Worm (Caenorhabditis elegans) whole organism, L1 larva: ENCODE measurements around the gene evl-14.

Experiments
- C04F5.9 ChIP-seq: sonication (generic microtip); optimal IDR thresholded peaks from 2 replicates; lab custom pipeline; 2016; ENCODE audit warnings: missing genetic modification characterization, missing compliant biosample characterization
- Y116A8C.19 ChIP-seq: sonication (generic microtip); optimal IDR thresholded peaks from 2 replicates; lab custom pipeline; 2016; ENCODE audit warnings: missing compliant biosample characterization, missing genetic modification characterization, borderline replicate concordance
- aha-1 ChIP-seq: fragments of 150-350 bp; optimal IDR thresholded peaks from 2 replicates; lab custom pipeline; 2014; ENCODE audit warnings: missing biosample characterization, missing genetic modification characterization
- blmp-1 ChIP-seq: fragments of 150-350 bp; optimal IDR thresholded peaks from 2 replicates; lab custom pipeline; 2014; ENCODE audit warnings: missing biosample characterization, missing genetic modification characterization
- ceh-88 ChIP-seq: fragments of 200-800 bp; sonication (Bioruptor generic); IDR thresholded peaks from 2 replicates; pipeline ENCODE4 v1.3.6; 2022; ENCODE audit warnings: missing genetic modification characterization, missing compliant biosample characterization
- dpl-1 ChIP-seq, 3 experiments: fragments of 150-350 bp in 2 of 3; sonication (generic microtip) in 1 of 3; optimal IDR thresholded peaks; 2 replicates each; lab custom pipeline; 2014 to 2017; ENCODE audit warnings: missing biosample characterization in 3 of 3, missing genetic modification characterization in 3 of 3, missing genetic modification reagents in 3 of 3
- dsc-1 ChIP-seq: sonication (generic microtip); optimal IDR thresholded peaks from 2 replicates; lab custom pipeline; 2016; ENCODE audit warnings: mild to moderate bottlenecking, missing genetic modification characterization, missing compliant biosample characterization
- efl-3 ChIP-seq: fragments of 200-800 bp; sonication (Bioruptor generic); optimal IDR thresholded peaks from 2 replicates; lab custom pipeline; 2018; ENCODE audit warnings: mild to moderate bottlenecking, missing genetic modification characterization, missing compliant biosample characterization
- egl-13 ChIP-seq: sonication (generic microtip); optimal IDR thresholded peaks from 2 replicates; lab custom pipeline; 2016; ENCODE audit warnings: missing genotype, missing genetic modification reagents, missing genetic modification characterization, missing compliant biosample characterization
- elt-2 ChIP-seq: sonication (generic microtip); optimal IDR thresholded peaks from 2 replicates; lab custom pipeline; 2016; ENCODE audit warnings: missing genetic modification characterization, mild to moderate bottlenecking, inconsistent platforms, missing compliant biosample characterization, missing genetic modification reagents
- elt-3 ChIP-seq, 6 experiments: fragments of 150-350 bp in 1 of 6; sonication (generic microtip); optimal IDR thresholded peaks; 2 replicates each; lab custom pipeline; 2017 to 2018; ENCODE audit warnings: missing biosample characterization in 6 of 6, missing genetic modification characterization in 6 of 6, inconsistent platforms in 1 of 6
- fkh-4 ChIP-seq: sonication (generic microtip); optimal IDR thresholded peaks from 2 replicates; lab custom pipeline; 2016; ENCODE audit warnings: missing compliant biosample characterization, missing genetic modification characterization, borderline replicate concordance
- fkh-8 ChIP-seq: sonication (generic microtip); optimal IDR thresholded peaks from 2 replicates; lab custom pipeline; 2016; ENCODE audit warnings: mild to moderate bottlenecking, missing genetic modification characterization, missing compliant biosample characterization
- hpl-2 ChIP-seq: fragments of 150-350 bp; optimal IDR thresholded peaks from 2 replicates; lab custom pipeline; 2014; ENCODE audit warnings: missing biosample characterization, missing genetic modification reagents, missing genetic modification characterization
- irx-1 ChIP-seq: sonication (generic microtip); optimal IDR thresholded peaks from 2 replicates; lab custom pipeline; 2016; ENCODE audit warnings: missing genetic modification characterization, missing compliant biosample characterization
- isw-1 ChIP-seq: fragments of 200-800 bp; sonication (Bioruptor generic); IDR thresholded peaks from 2 replicates; pipeline ENCODE4 v1.3.6; 2022; ENCODE audit warnings: missing genetic modification characterization, missing compliant biosample characterization
- lin-14 ChIP-seq: fragments of 200-800 bp; sonication (Bioruptor generic); optimal IDR thresholded peaks from 2 replicates; lab custom pipeline; 2018; ENCODE audit warnings: mild to moderate bottlenecking, missing genetic modification characterization, moderate library complexity, missing compliant biosample characterization
- lin-15B ChIP-seq: fragments of 150-350 bp; sonication (generic microtip); optimal IDR thresholded peaks from 3 replicates; lab custom pipeline; 2014; ENCODE audit warnings: missing biosample characterization, missing genetic modification characterization
- lir-3 ChIP-seq: sonication (generic microtip); optimal IDR thresholded peaks from 2 replicates; lab custom pipeline; 2016; ENCODE audit warnings: mild to moderate bottlenecking, missing genetic modification characterization, moderate library complexity, missing compliant biosample characterization; ENCODE audit not compliant: poor library complexity
- lsy-2 ChIP-seq, 2 experiments: fragments of 150-350 bp; optimal IDR thresholded peaks; 2 replicates each; lab custom pipeline; 2014; ENCODE audit warnings: missing biosample characterization in 2 of 2, missing genetic modification characterization in 2 of 2
- mab-9 ChIP-seq: fragments of 200-800 bp; sonication (Bioruptor generic); IDR thresholded peaks from 2 replicates; pipeline ENCODE4 v1.3.6; 2022; ENCODE audit warnings: missing genetic modification reagents, missing genetic modification characterization, missing compliant biosample characterization
- mep-1 ChIP-seq: fragments of 150-350 bp; optimal IDR thresholded peaks from 2 replicates; lab custom pipeline; 2014; ENCODE audit warnings: missing biosample characterization, missing genetic modification characterization
- nhr-12 ChIP-seq: sonication (generic microtip); optimal IDR thresholded peaks from 2 replicates; lab custom pipeline; 2017; ENCODE audit warnings: missing biosample characterization, missing genetic modification characterization
- nhr-19 ChIP-seq: fragments of 200-800 bp; sonication (Bioruptor generic); conservative IDR thresholded peaks from 2 replicates; pipeline ENCODE4 v1.3.6; 2022; ENCODE audit warnings: missing genetic modification characterization, missing compliant biosample characterization
- nhr-237 ChIP-seq: fragments of 150-350 bp; optimal IDR thresholded peaks from 2 replicates; lab custom pipeline; 2014; ENCODE audit warnings: missing biosample characterization, missing genetic modification characterization
- nhr-28 ChIP-seq: fragments of 150-350 bp; optimal IDR thresholded peaks from 2 replicates; lab custom pipeline; 2014; ENCODE audit warnings: missing biosample characterization, missing genetic modification characterization
- nhr-71 ChIP-seq: sonication (generic microtip); optimal IDR thresholded peaks from 2 replicates; lab custom pipeline; 2016; ENCODE audit warnings: mild to moderate bottlenecking, missing genetic modification characterization, moderate library complexity, missing compliant biosample characterization
- nhr-76 ChIP-seq: sonication (generic microtip); optimal IDR thresholded peaks from 2 replicates; lab custom pipeline; 2017; ENCODE audit warnings: missing biosample characterization, missing genetic modification characterization
- nhr-77 ChIP-seq: fragments of 150-350 bp; optimal IDR thresholded peaks from 2 replicates; lab custom pipeline; 2014; ENCODE audit warnings: missing biosample characterization, missing genetic modification characterization
- nhr-84 ChIP-seq: sonication (generic microtip); optimal IDR thresholded peaks from 2 replicates; lab custom pipeline; 2017; ENCODE audit warnings: missing biosample characterization, missing genetic modification characterization
- nhr-85 ChIP-seq: sonication (generic microtip); peaks from one replicate; lab custom pipeline; 2016; ENCODE audit warnings: missing genetic modification characterization, inconsistent platforms, missing compliant biosample characterization
- nhr-90 ChIP-seq: sonication (generic microtip); optimal IDR thresholded peaks from 2 replicates; lab custom pipeline; 2016; ENCODE audit warnings: mild to moderate bottlenecking, missing genetic modification characterization, missing compliant biosample characterization; ENCODE audit not compliant: poor library complexity
- pag-3 ChIP-seq: sonication (generic microtip); optimal IDR thresholded peaks from 2 replicates; lab custom pipeline; 2017; ENCODE audit warnings: missing genetic modification characterization, mild to moderate bottlenecking, missing compliant biosample characterization, antibody characterized with exemption, borderline replicate concordance; ENCODE audit not compliant: insufficient read depth
- pax-3 ChIP-seq: fragments of 200-800 bp; sonication (Bioruptor generic); optimal IDR thresholded peaks from 2 replicates; lab custom pipeline; 2018; ENCODE audit warnings: mild to moderate bottlenecking, missing genetic modification characterization, moderate library complexity, missing compliant biosample characterization
- rnt-1 ChIP-seq: sonication (generic microtip); optimal IDR thresholded peaks from 2 replicates; lab custom pipeline; 2016; ENCODE audit warnings: mild to moderate bottlenecking, missing genetic modification characterization, moderate library complexity, missing compliant biosample characterization
- snpc-4 ChIP-seq: fragments of 150-350 bp; optimal IDR thresholded peaks from 2 replicates; lab custom pipeline; 2014; ENCODE audit warnings: missing biosample characterization, missing genetic modification characterization
- snu-23 ChIP-seq: sonication (generic microtip); optimal IDR thresholded peaks from 2 replicates; lab custom pipeline; 2016; ENCODE audit warnings: missing genetic modification characterization, missing compliant biosample characterization
- sup-37 ChIP-seq: fragments of 200-800 bp; sonication (Bioruptor generic); optimal IDR thresholded peaks from 2 replicates; lab custom pipeline; 2018; ENCODE audit warnings: mild to moderate bottlenecking, missing genetic modification characterization, missing compliant biosample characterization
- swsn-7 ChIP-seq: sonication (generic microtip); optimal IDR thresholded peaks from 2 replicates; lab custom pipeline; 2016; ENCODE audit warnings: missing genetic modification characterization, missing compliant biosample characterization
- tbx-2 ChIP-seq: sonication (generic microtip); optimal IDR thresholded peaks from 2 replicates; lab custom pipeline; 2016; ENCODE audit warnings: missing genetic modification characterization, missing compliant biosample characterization
- unc-130 ChIP-seq: fragments of 150-350 bp; optimal IDR thresholded peaks from 2 replicates; lab custom pipeline; 2017; ENCODE audit warnings: missing biosample characterization, missing genetic modification characterization, inconsistent platforms
- unc-30 ChIP-seq: sonication (generic microtip); optimal IDR thresholded peaks from 2 replicates; lab custom pipeline; 2017; ENCODE audit warnings: missing biosample characterization, missing genetic modification characterization
- unc-62 ChIP-seq: fragments of 150-350 bp; optimal IDR thresholded peaks from 2 replicates; lab custom pipeline; 2014; ENCODE audit warnings: missing biosample characterization, missing genetic modification reagents, missing genetic modification characterization
- unc-86 ChIP-seq: sonication (generic microtip); optimal IDR thresholded peaks from 2 replicates; lab custom pipeline; 2016; ENCODE audit warnings: missing genetic modification characterization, missing compliant biosample characterization
- vab-15 ChIP-seq: sonication (generic microtip); optimal IDR thresholded peaks from 2 replicates; lab custom pipeline; 2017; ENCODE audit warnings: missing genotype, mild to moderate bottlenecking, missing genetic modification characterization, missing compliant biosample characterization
- xbp-1 ChIP-seq: sonication (generic microtip); optimal IDR thresholded peaks from 2 replicates; lab custom pipeline; 2016; ENCODE audit warnings: missing genetic modification characterization, missing compliant biosample characterization
- zip-4 ChIP-seq: fragments of 200-800 bp; sonication (Bioruptor generic); optimal IDR thresholded peaks from 2 replicates; lab custom pipeline; 2018; ENCODE audit warnings: mild to moderate bottlenecking, missing genetic modification characterization, moderate library complexity, missing compliant biosample characterization
- ztf-11 ChIP-seq, 2 experiments: sonication (generic microtip); optimal IDR thresholded peaks; 2 replicates each; lab custom pipeline; 2016 to 2017; ENCODE audit warnings: missing genetic modification characterization in 2 of 2, missing biosample characterization in 1 of 2, missing compliant biosample characterization in 1 of 2
- ztf-4 ChIP-seq: fragments of 150-350 bp; optimal IDR thresholded peaks from 2 replicates; lab custom pipeline; 2014; ENCODE audit warnings: missing biosample characterization, missing genetic modification characterization

The evl-14 gene

ce11 chrIII:4345034-4345433 lies 32.1 kb upstream of the evl-14 start, which contains the start of gene hse-5:
Gene hse-5 (plus strand): TSS chrIII:4345334.
- TF ChIP-seq unc-130 (tag; lab: Kevin White, UChicago) (no peak), nhr-76 (tag; lab: Kevin White, UChicago) (no peak), nhr-77 (tag; lab: Kevin White, UChicago) (no peak), lin-15B (no peak), lir-3 (tag; lab: Kevin White, UChicago) (no peak), aha-1 (no peak), tbx-2 (tag; lab: Kevin White, UChicago) (no peak), nhr-237 (tag; lab: Kevin White, UChicago) (no peak), nhr-84 (tag; lab: Kevin White, UChicago) (no peak), efl-3 (no peak), nhr-71 (no peak), mep-1 (tag; lab: Kevin White, UChicago) (no peak), nhr-28 (tag; lab: Kevin White, UChicago) (no peak), sup-37 (GFP tag; lab: Kevin White, UChicago) (no peak), nhr-12 (tag; lab: Kevin White, UChicago) (no peak), xbp-1 (tag; lab: Kevin White, UChicago) (no peak), elt-3 (tag; optimal IDR thresholded peaks at IDR 0.05; lab: Kevin White, UChicago) (no peak), snpc-4 (tag; lab: Kevin White, UChicago) (no peak)

- peak; percentile 75 for TF ChIP-seq dsc-1
- TF ChIP-seq nhr-85, result peak; percentile 82
- TF ChIP-seq xbp-1 (tag; lab: Kevin White, UChicago), result peak; percentile 67
- peak; percentile 51 for TF ChIP-seq C04F5.9
- peak; percentile 41 for TF ChIP-seq egl-13 (tag; lab: Kevin White, UChicago)
- peak; percentile 68 for TF ChIP-seq snu-23
- TF ChIP-seq nhr-90 (tag; lab: Kevin White, UChicago), result peak; percentile 70
- TF ChIP-seq Y116A8C.19 (tag; lab: Kevin White, UChicago), result no peak
- TF ChIP-seq mep-1 (tag; lab: Kevin White, UChicago), result peak; percentile 70
- TF ChIP-seq hpl-2, result no peak
- no peak for TF ChIP-seq elt-3 (tag; optimal IDR thresholded peaks at IDR 0.05; lab: Kevin White, UChicago)
- TF ChIP-seq tbx-2 (tag; lab: Kevin White, UChicago), result peak; percentile 69
- TF ChIP-seq vab-15 (tag; lab: Kevin White, UChicago), result no peak
- no peak for TF ChIP-seq ceh-88
- peak; percentile 38 for TF ChIP-seq fkh-8 (tag; lab: Kevin White, UChicago)
- TF ChIP-seq blmp-1 (tag; lab: Kevin White, UChicago), result peak; percentile 31
- no peak for TF ChIP-seq zip-4 (GFP tag; lab: Kevin White, UChicago)
- no peak for TF ChIP-seq elt-2 (tag; lab: Kevin White, UChicago)
- peak; percentile 5; the same call in 1 of the 2 replicates for TF ChIP-seq isw-1 (GFP tag; lab: Robert Waterston, UW)
- TF ChIP-seq mab-9 (GFP tag; lab: Robert Waterston, UW), result peak; percentile 33; the same call in 1 of the 2 replicates
- TF ChIP-seq lin-15B, result peak; percentile 3
- peak; percentile 23 for TF ChIP-seq snpc-4 (tag; lab: Kevin White, UChicago)
- TF ChIP-seq irx-1 (tag; lab: Kevin White, UChicago), result peak; percentile 79
- no peak for TF ChIP-seq unc-62 (GFP tag; lab: Kevin White, UChicago)
- TF ChIP-seq ztf-4, result no peak
- TF ChIP-seq dpl-1 (GFP tag; optimal IDR thresholded peaks at IDR 0.05; lab: Kevin White, UChicago), result peak; percentile 24 to 60 (median 50)
- peak; percentile 51 to 59 for TF ChIP-seq lsy-2 (tag; optimal IDR thresholded peaks at IDR 0.05; lab: Kevin White, UChicago)
- peak; percentile 87 for TF ChIP-seq lir-3 (tag; lab: Kevin White, UChicago)
- TF ChIP-seq unc-86 (tag; lab: Kevin White, UChicago), result peak; percentile 31
- TF ChIP-seq nhr-19 (GFP tag; lab: Robert Waterston, UW), result peak; percentile 49
- peak; percentile 75 for TF ChIP-seq fkh-4 (tag; lab: Kevin White, UChicago)
- TF ChIP-seq nhr-84 (tag; lab: Kevin White, UChicago), result no peak
- peak; percentile 12 for TF ChIP-seq pax-3
- TF ChIP-seq swsn-7, result peak; percentile 61
- TF ChIP-seq ztf-11 (tag; optimal IDR thresholded peaks at IDR 0.05; lab: Kevin White, UChicago), result peak in 1 of 2 experiments; percentile 84
- TF ChIP-seq rnt-1 (tag; lab: Kevin White, UChicago), result peak; percentile 94
- TF ChIP-seq pag-3 (tag; lab: Kevin White, UChicago), result no peak
- TF ChIP-seq nhr-71, result peak; percentile 73
- peak; percentile 87 for TF ChIP-seq lin-14 (GFP tag; lab: Kevin White, UChicago)
- TF ChIP-seq unc-30 (tag; lab: Kevin White, UChicago), result no peak
Measured at ce11 chrIII:4343070-4343469, 30.1 kb upstream of the evl-14 start, which contains the start of the genes B0285.3 and lcmt-1. Gene B0285.3 (minus strand): TSS chrIII:4343336. Gene lcmt-1 (plus strand): TSS chrIII:4343446.
